Worm (Caenorhabditis elegans) whole organism, early embryonic: Measurements from ENCODE around the gene Y25C1A.2.

Experiments used
- B0310.2 ChIP-seq: sonication (generic microtip); optimal IDR thresholded peaks from 2 replicates; lab custom pipeline; 2016; ENCODE audit warnings: mild to moderate bottlenecking, missing genetic modification characterization, missing compliant biosample characterization
- F13C5.2 ChIP-seq: sonication (generic microtip); optimal IDR thresholded peaks from 2 replicates; lab custom pipeline; 2017; ENCODE audit warnings: mild to moderate bottlenecking, missing genetic modification characterization, inconsistent platforms, missing compliant biosample characterization
- aly-1 ChIP-seq: sonication (generic microtip); optimal IDR thresholded peaks from 2 replicates; lab custom pipeline; 2016; ENCODE audit warnings: missing genetic modification characterization, missing compliant biosample characterization
- ama-1 ChIP-seq: fragments of 150-350 bp; optimal IDR thresholded peaks from 2 replicates; lab custom pipeline; 2014
- ceh-13 ChIP-seq: fragments of 200-800 bp; sonication (Bioruptor generic); optimal IDR thresholded peaks from 2 replicates; lab custom pipeline; 2018; ENCODE audit warnings: mild to moderate bottlenecking, missing genetic modification characterization, missing compliant biosample characterization
- ceh-36 ChIP-seq: sonication (generic microtip); optimal IDR thresholded peaks from 2 replicates; lab custom pipeline; 2016; ENCODE audit warnings: missing genetic modification characterization, inconsistent platforms, missing compliant biosample characterization
- ets-7 ChIP-seq: sonication (generic microtip); optimal IDR thresholded peaks from 2 replicates; lab custom pipeline; 2016; ENCODE audit warnings: missing genotype, missing genetic modification characterization, missing compliant biosample characterization
- flt-1 ChIP-seq: fragments of 200-800 bp; sonication (Bioruptor generic); IDR thresholded peaks from 2 replicates; pipeline ENCODE4 v1.3.6; 2022; ENCODE audit warnings: missing genetic modification characterization, missing compliant biosample characterization
- hmbx-1 ChIP-seq: sonication (generic microtip); optimal IDR thresholded peaks from 2 replicates; lab custom pipeline; 2016; ENCODE audit warnings: mild to moderate bottlenecking, missing genetic modification characterization, missing compliant biosample characterization
- hmg-4 ChIP-seq: fragments of 200-800 bp; sonication (Bioruptor generic); optimal IDR thresholded peaks from 2 replicates; lab custom pipeline; 2018; ENCODE audit warnings: mild to moderate bottlenecking, missing genetic modification characterization, missing compliant biosample characterization
- hnd-1 ChIP-seq: sonication (generic microtip); optimal IDR thresholded peaks from 2 replicates; lab custom pipeline; 2016; ENCODE audit warnings: missing genetic modification characterization, missing compliant biosample characterization
- pes-1 ChIP-seq: fragments of 200-800 bp; sonication (Bioruptor generic); IDR thresholded peaks from 2 replicates; pipeline ENCODE4 v1.3.6; 2022; ENCODE audit warnings: missing genetic modification reagents, missing genetic modification characterization, missing compliant biosample characterization
- scrt-1 ChIP-seq: fragments of 200-800 bp; sonication (Bioruptor generic); IDR thresholded peaks from 2 replicates; pipeline ENCODE4 v1.3.6; 2022; ENCODE audit warnings: missing genetic modification characterization, missing compliant biosample characterization
- sea-1 ChIP-seq: fragments of 200-800 bp; sonication (Bioruptor generic); conservative IDR thresholded peaks from 2 replicates; pipeline ENCODE4 v1.3.6; 2022; ENCODE audit warnings: missing genetic modification characterization, missing compliant biosample characterization
- tbx-11 ChIP-seq: fragments of 200-800 bp; sonication (Bioruptor generic); IDR thresholded peaks from 2 replicates; pipeline ENCODE4 v1.3.6; 2022; ENCODE audit warnings: missing genetic modification characterization, missing compliant biosample characterization
- tbx-37 ChIP-seq: fragments of 200-800 bp; sonication (Bioruptor generic); conservative IDR thresholded peaks from 2 replicates; pipeline ENCODE4 v1.3.6; 2022; ENCODE audit warnings: missing genetic modification reagents, missing genetic modification characterization, missing compliant biosample characterization
- tra-4 ChIP-seq: sonication (generic microtip); optimal IDR thresholded peaks from 2 replicates; lab custom pipeline; 2017; ENCODE audit warnings: missing genetic modification characterization, missing compliant biosample characterization

Gene Y25C1A.2

DNA sequence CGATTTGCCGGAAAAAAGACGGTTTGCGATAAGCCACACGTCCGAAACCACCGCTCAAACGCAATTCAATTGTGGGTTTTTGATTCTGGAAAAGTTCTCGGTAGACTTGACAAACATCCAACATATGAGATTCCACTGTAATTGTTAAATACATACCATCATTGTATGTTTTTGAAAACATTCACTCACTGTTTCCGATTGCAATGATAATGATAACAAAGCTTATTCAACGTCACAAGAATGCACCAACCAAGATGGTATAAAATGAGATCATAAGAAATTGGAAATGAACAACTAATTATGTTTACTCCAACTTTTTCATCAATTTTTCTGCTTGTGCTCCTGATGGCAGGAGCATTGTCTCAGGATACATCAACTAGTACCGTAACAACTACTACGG is 6.6 kb upstream of the Y25C1A.2 start, which contains the start of gene clec-122:
Gene clec-122, plus strand, starts transcription at position 301 of the 400 bp plus-strand sequence.
- TF ChIP-seq ceh-36 (tag; lab: Kevin White, UChicago), result no peak
- TF ChIP-seq ama-1 (lab: Kevin White, UChicago), result no peak
- TF ChIP-seq ets-7 (tag; lab: Kevin White, UChicago), result no peak
- TF ChIP-seq scrt-1 (GFP tag; lab: Robert Waterston, UW), result no peak

DNA sequence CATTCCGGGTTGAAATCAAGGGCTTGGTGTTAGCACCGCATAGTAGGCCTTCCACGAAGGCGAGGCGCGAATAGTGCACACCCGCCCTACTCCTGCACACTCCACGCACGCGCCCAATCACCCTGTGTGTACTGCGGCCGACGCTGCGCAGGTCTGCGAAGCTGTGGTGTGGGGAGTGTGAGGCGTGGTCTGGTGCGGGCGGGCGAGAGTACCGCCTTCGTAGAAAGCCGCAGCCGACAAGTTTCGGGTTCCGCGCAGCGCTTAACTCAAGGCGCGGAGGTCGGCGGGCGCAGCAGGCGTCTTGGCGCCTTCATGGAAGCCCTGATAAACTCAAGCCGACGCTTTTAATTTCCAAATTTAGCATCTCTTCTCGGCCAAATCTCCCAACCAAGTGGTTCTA is 4.3 kb upstream of the Y25C1A.2 start:
- TF ChIP-seq scrt-1 (GFP tag; lab: Robert Waterston, UW) (no peak), ceh-36 (tag; lab: Kevin White, UChicago) (no peak), F13C5.2 (no peak), ets-7 (tag; lab: Kevin White, UChicago) (no peak), pes-1 (GFP tag; lab: Robert Waterston, UW) (no peak), B0310.2 (no peak), tbx-11 (GFP tag; lab: Robert Waterston, UW) (no peak), hmbx-1 (tag; lab: Kevin White, UChicago) (no peak), aly-1 (tag; lab: Kevin White, UChicago) (no peak), flt-1 (GFP tag; lab: Robert Waterston, UW) (no peak)

DNA sequence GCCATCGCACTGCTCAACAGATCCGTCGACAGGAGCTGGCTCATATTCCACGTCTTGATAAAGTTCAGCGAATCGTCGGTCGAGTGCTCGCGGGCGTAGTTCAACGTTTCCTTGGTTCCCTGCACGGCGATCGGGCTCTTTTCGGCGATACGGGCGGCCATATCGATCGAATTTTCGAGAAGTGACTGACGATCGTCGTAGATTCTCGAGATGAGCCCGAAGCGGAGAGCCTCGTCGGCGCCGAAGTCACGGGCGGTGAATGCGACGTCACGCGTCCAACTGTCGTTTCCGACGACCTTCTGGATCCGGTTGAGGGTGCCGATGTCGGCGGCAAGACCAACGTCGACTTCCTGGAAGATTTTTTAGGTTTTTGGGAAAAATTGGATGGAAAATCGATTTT is 2.9 kb upstream of the Y25C1A.2 start:
- TF ChIP-seq tbx-37 (GFP tag; lab: Robert Waterston, UW) (no peak), B0310.2 (no peak), tra-4 (tag; lab: Kevin White, UChicago) (no peak), tbx-11 (GFP tag; lab: Robert Waterston, UW) (no peak), scrt-1 (GFP tag; lab: Robert Waterston, UW) (no peak), sea-1 (GFP tag; lab: Robert Waterston, UW) (no peak), ceh-13 (GFP tag; lab: Kevin White, UChicago) (no peak), aly-1 (tag; lab: Kevin White, UChicago) (no peak), ets-7 (tag; lab: Kevin White, UChicago) (no peak), ama-1 (lab: Kevin White, UChicago) (no peak), hmbx-1 (tag; lab: Kevin White, UChicago) (no peak), pes-1 (GFP tag; lab: Robert Waterston, UW) (no peak), hnd-1 (tag; lab: Kevin White, UChicago) (no peak), hmg-4 (GFP tag; lab: Kevin White, UChicago) (no peak)

DNA sequence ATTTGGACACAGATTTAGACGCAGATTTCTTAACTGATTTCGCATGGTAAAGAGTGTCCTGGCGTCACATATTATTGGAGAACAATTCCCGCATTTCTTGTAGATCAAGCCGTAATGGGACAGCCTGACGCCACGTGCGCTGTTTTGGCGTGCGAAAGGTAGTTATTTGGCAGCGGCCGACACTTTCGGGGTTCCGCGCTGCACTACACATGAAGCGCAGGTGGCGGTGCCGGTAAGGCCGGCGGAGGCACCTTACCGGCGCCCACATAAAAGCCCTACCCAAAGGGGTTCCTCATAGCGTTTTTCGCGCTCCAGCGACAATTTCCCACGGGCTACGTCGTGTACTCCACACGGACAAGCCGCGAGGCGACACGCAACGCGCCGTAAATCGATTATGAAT is 2.3 kb upstream of the Y25C1A.2 start:
- TF ChIP-seq hnd-1 (tag; lab: Kevin White, UChicago) (no peak), ama-1 (lab: Kevin White, UChicago) (no peak), tbx-37 (GFP tag; lab: Robert Waterston, UW) (no peak), hmg-4 (GFP tag; lab: Kevin White, UChicago) (no peak), sea-1 (GFP tag; lab: Robert Waterston, UW) (no peak), tra-4 (tag; lab: Kevin White, UChicago) (no peak), aly-1 (tag; lab: Kevin White, UChicago) (no peak)

DNA sequence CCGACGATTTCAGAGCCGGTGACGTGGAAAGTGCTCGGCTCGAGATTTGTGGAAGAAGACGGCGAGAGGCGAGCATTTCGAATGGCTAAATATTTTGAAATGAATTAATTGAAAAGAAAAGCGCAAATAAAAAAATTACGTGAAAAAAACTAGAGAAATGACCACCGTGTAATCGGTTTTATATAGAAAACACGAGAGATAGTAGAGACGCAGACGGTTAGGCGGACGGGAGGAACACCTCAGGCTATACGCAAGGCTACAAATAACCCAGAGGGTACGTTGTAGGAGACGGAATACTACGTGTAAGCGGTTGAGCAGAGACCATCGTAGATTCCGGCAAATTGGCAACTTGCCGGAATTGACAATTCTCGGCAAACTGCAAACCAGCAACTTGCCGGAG is 1.3 kb upstream of the Y25C1A.2 start, which contains the start of gene Y25C1A.13:
Gene Y25C1A.13, minus strand, starts transcription at position 101 of the 400 bp plus-strand sequence.
- TF ChIP-seq tbx-11 (GFP tag; lab: Robert Waterston, UW), result no peak
- TF ChIP-seq hmbx-1 (tag; lab: Kevin White, UChicago), result no peak
- no peak for TF ChIP-seq sea-1 (GFP tag; lab: Robert Waterston, UW)
- TF ChIP-seq scrt-1 (GFP tag; lab: Robert Waterston, UW), result no peak
- no peak for TF ChIP-seq aly-1 (tag; lab: Kevin White, UChicago)
- TF ChIP-seq hnd-1 (tag; lab: Kevin White, UChicago), result no peak
- no peak for TF ChIP-seq hmg-4 (GFP tag; lab: Kevin White, UChicago)
- TF ChIP-seq ceh-36 (tag; lab: Kevin White, UChicago), result no peak
- TF ChIP-seq ceh-13 (GFP tag; lab: Kevin White, UChicago), result no peak
- TF ChIP-seq ama-1 (lab: Kevin White, UChicago), result no peak
- no peak for TF ChIP-seq pes-1 (GFP tag; lab: Robert Waterston, UW)
- no peak for TF ChIP-seq tra-4 (tag; lab: Kevin White, UChicago)
- TF ChIP-seq F13C5.2, result no peak
- no peak for TF ChIP-seq flt-1 (GFP tag; lab: Robert Waterston, UW)
- no peak for TF ChIP-seq ets-7 (tag; lab: Kevin White, UChicago)
- no peak for TF ChIP-seq B0310.2

DNA sequence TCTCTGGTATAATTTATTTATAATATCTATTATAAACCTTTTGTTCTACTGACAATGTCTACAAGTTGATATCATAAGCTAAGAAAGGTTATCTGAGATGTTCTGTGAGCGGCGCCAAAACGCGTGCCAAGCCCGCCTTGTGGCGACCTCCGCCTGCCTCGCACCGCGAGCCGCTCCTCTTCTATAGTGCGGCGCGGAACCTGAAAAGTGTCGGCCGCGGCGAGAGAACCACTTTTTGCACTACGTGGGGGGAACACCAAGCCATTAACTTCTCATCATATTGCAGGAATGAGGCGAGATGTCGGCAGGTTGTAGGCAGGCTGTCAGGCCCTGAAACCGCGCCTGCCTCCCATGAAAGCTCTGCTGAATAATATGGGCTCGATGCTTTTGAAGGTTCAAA is 876 bp downstream of the Y25C1A.2 start:
- TF ChIP-seq F13C5.2 (no peak), ceh-36 (tag; lab: Kevin White, UChicago) (no peak), ama-1 (lab: Kevin White, UChicago) (no peak)

DNA sequence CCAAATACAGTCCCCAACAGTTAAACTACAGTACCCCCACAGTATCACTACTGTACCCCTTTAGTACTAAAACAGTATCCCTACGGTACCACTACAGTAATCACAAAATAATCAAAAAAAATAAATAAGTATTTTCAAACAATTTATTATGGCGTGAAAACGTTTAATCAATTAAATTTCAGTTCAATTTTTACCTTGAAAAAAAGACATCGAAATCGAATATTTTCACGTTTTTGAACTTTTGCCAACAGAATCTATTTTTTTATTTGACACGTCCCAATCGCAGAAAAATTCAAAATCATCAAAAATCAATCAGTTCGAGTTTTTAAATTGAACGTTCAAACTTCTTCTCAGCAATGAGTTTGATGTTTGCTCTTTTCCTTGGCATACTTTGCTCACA is 1.5 kb downstream of the Y25C1A.2 start, which contains the start of gene clec-123:
Gene clec-123, plus strand, starts transcription at position 301 of the 400 bp plus-strand sequence.
- TF ChIP-seq ceh-36 (tag; lab: Kevin White, UChicago) (no peak), tra-4 (tag; lab: Kevin White, UChicago) (no peak), pes-1 (GFP tag; lab: Robert Waterston, UW) (no peak), tbx-11 (GFP tag; lab: Robert Waterston, UW) (no peak), ets-7 (tag; lab: Kevin White, UChicago) (no peak), scrt-1 (GFP tag; lab: Robert Waterston, UW) (no peak), flt-1 (GFP tag; lab: Robert Waterston, UW) (no peak), hnd-1 (tag; lab: Kevin White, UChicago) (no peak), F13C5.2 (no peak), aly-1 (tag; lab: Kevin White, UChicago) (no peak), hmg-4 (GFP tag; lab: Kevin White, UChicago) (no peak), sea-1 (GFP tag; lab: Robert Waterston, UW) (no peak), ceh-13 (GFP tag; lab: Kevin White, UChicago) (no peak), tbx-37 (GFP tag; lab: Robert Waterston, UW) (no peak), B0310.2 (no peak), ama-1 (lab: Kevin White, UChicago) (no peak)
